Worm (Caenorhabditis elegans) whole organism, young adult: ENCODE results near the gene nas-10.

Experiments
- B0336.3 ChIP-seq: fragments of 200-800 bp; sonication (Bioruptor generic); IDR thresholded peaks from 2 replicates; pipeline ENCODE4 v1.3.6; 2022; ENCODE audit warnings: missing genetic modification characterization, missing compliant biosample characterization
- F55B11.4 ChIP-seq: sonication (generic microtip); optimal IDR thresholded peaks from 2 replicates; lab custom pipeline; 2016; ENCODE audit warnings: missing compliant biosample characterization, missing genetic modification characterization, borderline replicate concordance; ENCODE audit not compliant: insufficient read depth
- him-1 ChIP-seq: sonication (generic microtip); optimal IDR thresholded peaks from 2 replicates; lab custom pipeline; 2016; ENCODE audit warnings: missing genotype, missing genetic modification reagents, missing genetic modification characterization, missing compliant biosample characterization
- lag-1 ChIP-seq: fragments of 200-800 bp; sonication (Bioruptor generic); IDR thresholded peaks from 2 replicates; pipeline ENCODE4 v1.3.6; 2022; ENCODE audit warnings: missing genetic modification reagents, missing genetic modification characterization, missing compliant biosample characterization
- madf-8 ChIP-seq: fragments of 200-800 bp; sonication (Bioruptor generic); conservative IDR thresholded peaks from 2 replicates; pipeline ENCODE4 v1.3.6; 2022; ENCODE audit warnings: missing genetic modification reagents, missing genetic modification characterization, missing compliant biosample characterization
- nfya-1 ChIP-seq: sonication (generic microtip); optimal IDR thresholded peaks from 2 replicates; lab custom pipeline; 2017; ENCODE audit warnings: antibody characterized with exemption, missing compliant biosample characterization, missing genetic modification characterization, borderline replicate concordance; ENCODE audit not compliant: insufficient read depth
- nfyb-1 ChIP-seq: fragments of 200-800 bp; sonication (Bioruptor generic); IDR thresholded peaks from 2 replicates; pipeline ENCODE4 v1.3.6; 2022; ENCODE audit warnings: missing genetic modification reagents, missing genetic modification characterization, missing compliant biosample characterization
- pha-4 ChIP-seq: fragments of 150-350 bp; sonication (generic microtip); optimal IDR thresholded peaks from 2 replicates; lab custom pipeline; 2014; ENCODE audit warnings: missing biosample characterization, missing genetic modification reagents, missing genetic modification characterization
- rec-8 ChIP-seq, 2 experiments: sonication (generic microtip); optimal IDR thresholded peaks; 2 replicates each; lab custom pipeline; 2016; ENCODE audit warnings: mild to moderate bottlenecking in 2 of 2, missing genetic modification characterization in 2 of 2, missing genetic modification reagents in 2 of 2, missing genotype in 2 of 2, missing biosample characterization in 1 of 2, missing compliant biosample characterization in 1 of 2, moderate library complexity in 1 of 2
- rpc-1 ChIP-seq, 2 experiments: fragments of 150-350 bp in 1 of 2; sonication (generic microtip) in 1 of 2; optimal IDR thresholded peaks; 2 replicates each; lab custom pipeline; 2014 to 2018; ENCODE audit warnings: missing biosample characterization in 1 of 2, missing genetic modification characterization in 1 of 2, missing genetic modification reagents in 1 of 2, missing genotype in 1 of 2

- TF ChIP-seq pha-4 (no peak), him-1 (tag; lab: Kevin White, UChicago) (no peak), lag-1 (GFP tag; lab: Robert Waterston, UW) (no peak), nfya-1 (no peak), B0336.3 (GFP tag; lab: Robert Waterston, UW) (no peak), rec-8 (tag; optimal IDR thresholded peaks at IDR 0.05; lab: Kevin White, UChicago) (no peak), rpc-1 (optimal IDR thresholded peaks at IDR 0.05; lab: Kevin White, UChicago) (no peak), rpc-1 (tag; optimal IDR thresholded peaks at IDR 0.05; lab: Kevin White, UChicago) (no peak), nfyb-1 (GFP tag; lab: Robert Waterston, UW) (no peak), F55B11.4 (tag; lab: Kevin White, UChicago) (no peak), madf-8 (no peak)
Observed at ce11 chrX:10928948-10929563, 34.2 kb downstream of the nas-10 start, which contains the start of gene dgn-1.
